Worm (Caenorhabditis elegans) whole organism, midembryonic: ENCODE data around the gene fbxa-148.
A peak's percentile ranks its signal among the peaks of the same experiment; 100 is the strongest.

ENCODE experiments used
- T22C8.4 ChIP-seq: fragments of 200-800 bp; sonication (Bioruptor generic); IDR thresholded peaks from 2 replicates; pipeline ENCODE4 v1.3.6; 2022; ENCODE audit warnings: missing genetic modification characterization, missing compliant biosample characterization
- cog-1 ChIP-seq: sonication (generic microtip); optimal IDR thresholded peaks from 2 replicates; lab custom pipeline; 2016; ENCODE audit warnings: missing genetic modification characterization, missing compliant biosample characterization
- flt-1 ChIP-seq: fragments of 200-800 bp; sonication (Bioruptor generic); IDR thresholded peaks from 2 replicates; pipeline ENCODE4 v1.3.6; 2022; ENCODE audit warnings: missing genetic modification characterization, missing compliant biosample characterization
- klf-2 ChIP-seq: fragments of 200-800 bp; sonication (Bioruptor generic); conservative IDR thresholded peaks from 2 replicates; pipeline ENCODE4 v1.3.6; 2022; ENCODE audit warnings: missing genetic modification reagents, missing genetic modification characterization, missing compliant biosample characterization
- med-1 ChIP-seq: sonication (generic microtip); optimal IDR thresholded peaks from 2 replicates; lab custom pipeline; 2017; ENCODE audit warnings: missing genetic modification characterization, mild to moderate bottlenecking, missing compliant biosample characterization, antibody characterized with exemption, missing genetic modification reagents; ENCODE audit not compliant: insufficient read depth
- ref-1 ChIP-seq: fragments of 200-800 bp; sonication (Bioruptor generic); conservative IDR thresholded peaks from 2 replicates; pipeline ENCODE4 v1.3.6; 2022; ENCODE audit warnings: missing genetic modification reagents, missing genetic modification characterization, missing compliant biosample characterization
- tab-1 ChIP-seq: fragments of 200-800 bp; sonication (Bioruptor generic); IDR thresholded peaks from 2 replicates; pipeline ENCODE4 v1.3.6; 2022; ENCODE audit warnings: missing genetic modification characterization, missing compliant biosample characterization
- ztf-23 ChIP-seq: fragments of 200-800 bp; sonication (Bioruptor generic); IDR thresholded peaks from 2 replicates; pipeline ENCODE4 v1.3.6; 2022; ENCODE audit warnings: missing genetic modification reagents, missing genetic modification characterization, missing compliant biosample characterization
- ztf-29 ChIP-seq: fragments of 200-800 bp; sonication (Bioruptor generic); IDR thresholded peaks from 2 replicates; pipeline ENCODE4 v1.3.6; 2022; ENCODE audit warnings: missing genetic modification reagents, missing genetic modification characterization, missing compliant biosample characterization

fbxa-148 gene

ce11 chrV:16956229-16956628, 17.4 kb downstream of the fbxa-148 start, which contains the start of gene clec-239:
Gene clec-239 (plus strand): TSS chrV:16956529.
- TF ChIP-seq tab-1 (GFP tag; lab: Robert Waterston, UW) (no peak), cog-1 (no peak), klf-2 (no peak), med-1 (GFP tag; lab: Kevin White, UChicago) (no peak), T22C8.4 (GFP tag; lab: Robert Waterston, UW) (no peak), ztf-29 (GFP tag; lab: Robert Waterston, UW) (no peak), flt-1 (GFP tag; lab: Robert Waterston, UW) (no peak), ref-1 (no peak), ztf-23 (GFP tag; lab: Robert Waterston, UW) (no peak)

ce11 chrV:16958975-16959374, 20.1 kb downstream of the fbxa-148 start:
- TF ChIP-seq ztf-23 (GFP tag; lab: Robert Waterston, UW) (no peak), med-1 (GFP tag; lab: Kevin White, UChicago) (no peak), flt-1 (GFP tag; lab: Robert Waterston, UW) (no peak), tab-1 (GFP tag; lab: Robert Waterston, UW) (no peak), ref-1 (no peak)

ce11 chrV:16965655-16966054, 26.8 kb downstream of the fbxa-148 start, which contains the start of gene efl-1:
Gene efl-1 (minus strand): TSS chrV:16965675.
- TF ChIP-seq T22C8.4 (GFP tag; lab: Robert Waterston, UW) (no peak), ztf-23 (GFP tag; lab: Robert Waterston, UW) (peak; percentile 65; the same call in 1 of the 2 replicates)

ce11 chrV:16966636-16967035, 27.8 kb downstream of the fbxa-148 start, which contains the start of gene fbxa-90:
Gene fbxa-90 (plus strand): TSS chrV:16966814.
- TF ChIP-seq tab-1 (GFP tag; lab: Robert Waterston, UW): no peak
- no peak for TF ChIP-seq ref-1
- no peak for TF ChIP-seq ztf-29 (GFP tag; lab: Robert Waterston, UW)
- TF ChIP-seq ztf-23 (GFP tag; lab: Robert Waterston, UW): no peak
- no peak for TF ChIP-seq T22C8.4 (GFP tag; lab: Robert Waterston, UW)
- no peak for TF ChIP-seq flt-1 (GFP tag; lab: Robert Waterston, UW)
- no peak for TF ChIP-seq klf-2
- TF ChIP-seq med-1 (GFP tag; lab: Kevin White, UChicago): no peak

ce11 chrV:16972134-16972533, 33.3 kb downstream of the fbxa-148 start, which contains the start of gene srh-119:
Gene srh-119 (plus strand): TSS chrV:16972434.
- no peak for TF ChIP-seq T22C8.4 (GFP tag; lab: Robert Waterston, UW)
- TF ChIP-seq ref-1: no peak

- TF ChIP-seq tab-1 (GFP tag; lab: Robert Waterston, UW): no peak
- TF ChIP-seq T22C8.4 (GFP tag; lab: Robert Waterston, UW): no peak
Observed at ce11 chrV:16973338-16973737, 34.5 kb downstream of the fbxa-148 start.

- TF ChIP-seq ztf-29 (GFP tag; lab: Robert Waterston, UW) (no peak), klf-2 (no peak), ztf-23 (GFP tag; lab: Robert Waterston, UW) (no peak), T22C8.4 (GFP tag; lab: Robert Waterston, UW) (no peak), tab-1 (GFP tag; lab: Robert Waterston, UW) (no peak), med-1 (GFP tag; lab: Kevin White, UChicago) (no peak)
Observed at ce11 chrV:16974919-16975318, 36.1 kb downstream of the fbxa-148 start, which contains the start of gene srx-54. Gene srx-54 (plus strand): TSS chrV:16975219.

- TF ChIP-seq med-1 (GFP tag; lab: Kevin White, UChicago) (no peak), T22C8.4 (GFP tag; lab: Robert Waterston, UW) (no peak), ztf-23 (GFP tag; lab: Robert Waterston, UW) (no peak), flt-1 (GFP tag; lab: Robert Waterston, UW) (no peak), ztf-29 (GFP tag; lab: Robert Waterston, UW) (no peak), ref-1 (no peak), cog-1 (no peak), klf-2 (no peak), tab-1 (GFP tag; lab: Robert Waterston, UW) (no peak)
Observed at ce11 chrV:16980368-16980767, 41.5 kb downstream of the fbxa-148 start, which contains the start of gene srz-54. Gene srz-54 (plus strand): TSS chrV:16980668.

ce11 chrV:16987035-16987434, 48.2 kb downstream of the fbxa-148 start, which contains the start of gene Y102A5C.40:
Gene Y102A5C.40 (minus strand): TSS chrV:16987135.
- TF ChIP-seq cog-1: no peak
- no peak for TF ChIP-seq ztf-23 (GFP tag; lab: Robert Waterston, UW)
- no peak for TF ChIP-seq ref-1
- no peak for TF ChIP-seq T22C8.4 (GFP tag; lab: Robert Waterston, UW)

ce11 chrV:16987783-16988182, 49.0 kb downstream of the fbxa-148 start:
- TF ChIP-seq flt-1 (GFP tag; lab: Robert Waterston, UW) (no peak), ztf-29 (GFP tag; lab: Robert Waterston, UW) (no peak), klf-2 (no peak), cog-1 (no peak), med-1 (GFP tag; lab: Kevin White, UChicago) (no peak), ref-1 (no peak)

- TF ChIP-seq ztf-29 (GFP tag; lab: Robert Waterston, UW) (no peak), flt-1 (GFP tag; lab: Robert Waterston, UW) (no peak), klf-2 (no peak), tab-1 (GFP tag; lab: Robert Waterston, UW) (no peak)
Observed at ce11 chrV:16988614-16989013, 49.8 kb downstream of the fbxa-148 start, which contains the start of gene Y102A5C.27. Gene Y102A5C.27 (minus strand): TSS chrV:16988714.
